4 fruit fly cellular contexts compared by ENCODE assay signal in the genomic region with DNA sequence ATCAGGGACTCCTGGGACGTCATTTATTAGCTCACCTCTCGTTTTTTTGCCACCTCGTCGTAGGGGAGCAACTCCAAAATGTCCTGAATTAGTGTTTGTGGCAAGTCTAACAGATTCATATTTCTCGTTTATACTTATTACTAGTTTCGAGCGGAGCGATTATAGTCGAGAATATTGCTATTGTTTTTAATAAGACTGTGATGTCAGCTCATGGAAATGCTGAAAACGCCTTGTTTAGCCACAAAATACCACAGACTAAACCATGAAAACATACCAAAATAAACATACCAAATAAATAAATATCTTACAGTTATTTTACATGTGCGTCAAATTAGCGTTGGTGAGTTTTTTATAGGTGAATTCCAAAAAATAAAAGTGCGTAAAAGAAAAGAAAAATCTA.
A peak's percentile ranks its signal among the peaks of the same experiment; 100 is the strongest.
TF ChIP-seq lines count a peak whose summit lies in the region.

A gene (minus strand): TSS at position 205 of the 400 bp plus-strand sequence.

- peak; percentile 63 for TF ChIP-seq CTCF in whole organism, embryonic (GFP tag; optimal IDR thresholded peaks at IDR 0.05; lab: Kevin White, UChicago)

TF ChIP-seq in whole organism, adult, 20 proteins besides CTCF, POLR2A, EP300 and RAD21:
- TF ChIP-seq bab1 (GFP tag; optimal IDR thresholded peaks at IDR 0.05; lab: Kevin White, UChicago) (peak; percentile 56), CG1620 (GFP tag; optimal IDR thresholded peaks at IDR 0.05; lab: Kevin White, UChicago) (no peak), CG33017 (tag; optimal IDR thresholded peaks at IDR 0.05; lab: Kevin White, UChicago) (no peak), CG7101 (tag; optimal IDR thresholded peaks at IDR 0.05; lab: Kevin White, UChicago) (peak; percentile 12), CG12768 (GFP tag; optimal IDR thresholded peaks at IDR 0.05; lab: Kevin White, UChicago) (no peak), Mnt (GFP tag; optimal IDR thresholded peaks at IDR 0.05; lab: Kevin White, UChicago) (peak; percentile 10)
TF ChIP-seq in whole organism, adult: peak in this region for 3.

TF ChIP-seq in whole organism, embryonic, 481 proteins besides CTCF, POLR2A, EP300 and RAD21 (continues in another document):
- TF ChIP-seq stwl (tag; optimal IDR thresholded peaks at IDR 0.05; lab: Kevin White, UChicago), result peak; percentile 79
- TF ChIP-seq p53 (GFP tag; optimal IDR thresholded peaks at IDR 0.05; lab: Kevin White, UChicago), result no peak
- TF ChIP-seq sim (GFP tag; IDR thresholded peaks at IDR 0.05; lab: Robert Waterston, UW), result no peak
- TF ChIP-seq CG12659 (GFP tag; optimal IDR thresholded peaks at IDR 0.05; lab: Kevin White, UChicago), result peak; percentile 64
- peak; percentile 43; the same call in 2 of the 4 replicates for TF ChIP-seq Dll (GFP tag; IDR thresholded peaks at IDR 0.05; lab: Robert Waterston, UW; ENCODE audit: partially characterized antibody)
- TF ChIP-seq bab2 (GFP tag; optimal IDR thresholded peaks at IDR 0.05; lab: Kevin White, UChicago), result no peak
- peak; percentile 60 for TF ChIP-seq MBD-R2 (GFP tag; IDR thresholded peaks at IDR 0.05; lab: Robert Waterston, UW)
- TF ChIP-seq CG16815 (GFP tag; optimal IDR thresholded peaks at IDR 0.05; lab: Kevin White, UChicago), result no peak
- peak; percentile 76 for TF ChIP-seq CG9797 (GFP tag; optimal IDR thresholded peaks at IDR 0.05; lab: Kevin White, UChicago)
- TF ChIP-seq row (GFP tag; IDR thresholded peaks at IDR 0.05; lab: Robert Waterston, UW), result peak; percentile 12; the same call in 1 of the 3 replicates
- TF ChIP-seq Hey (tag; optimal IDR thresholded peaks at IDR 0.05; lab: Kevin White, UChicago), result no peak
- TF ChIP-seq CG18476 (GFP tag; optimal IDR thresholded peaks at IDR 0.05; lab: Kevin White, UChicago), result no peak
- TF ChIP-seq shn (GFP tag; optimal IDR thresholded peaks at IDR 0.05; lab: Kevin White, UChicago), result no peak
- TF ChIP-seq CG7556 (GFP tag; optimal IDR thresholded peaks at IDR 0.05; lab: Kevin White, UChicago), result no peak
- no peak for TF ChIP-seq CG17361 (GFP tag; IDR thresholded peaks at IDR 0.05; lab: Robert Waterston, UW)
- TF ChIP-seq CG13287 (GFP tag; IDR thresholded peaks at IDR 0.05; lab: Robert Waterston, UW; ENCODE audit: partially characterized antibody), result peak; percentile 54; the same call in 1 of the 2 replicates
- TF ChIP-seq Oli (tag; optimal IDR thresholded peaks at IDR 0.05; lab: Kevin White, UChicago), result no peak
- TF ChIP-seq CG15696 (tag; optimal IDR thresholded peaks at IDR 0.05; lab: Kevin White, UChicago), result no peak
- TF ChIP-seq Ravus (GFP tag; IDR thresholded peaks at IDR 0.05; lab: Robert Waterston, UW), result no peak
- no peak for TF ChIP-seq Hr51 (GFP tag; optimal IDR thresholded peaks at IDR 0.05; lab: Kevin White, UChicago)
- peak; percentile 37 for TF ChIP-seq CG17829 (tag; optimal IDR thresholded peaks at IDR 0.05; lab: Kevin White, UChicago)
- no peak for TF ChIP-seq CG11456 (GFP tag; IDR thresholded peaks at IDR 0.05; lab: Robert Waterston, UW)
- no peak for TF ChIP-seq croc (GFP tag; conservative IDR thresholded peaks at IDR 0.05; lab: Robert Waterston, UW)
- TF ChIP-seq CG13296 (GFP tag; optimal IDR thresholded peaks at IDR 0.05; lab: Kevin White, UChicago), result no peak
- no peak for TF ChIP-seq Spps (tag; optimal IDR thresholded peaks at IDR 0.05; lab: Kevin White, UChicago)
- TF ChIP-seq ewg (GFP tag; optimal IDR thresholded peaks at IDR 0.05; lab: Kevin White, UChicago), result no peak
- no peak for TF ChIP-seq CG10147 (GFP tag; optimal IDR thresholded peaks at IDR 0.05; lab: Kevin White, UChicago)

TF ChIP-seq in whole organism, prepupa, 60 proteins besides CTCF, POLR2A, EP300 and RAD21:
- TF ChIP-seq CG15336 (GFP tag; IDR thresholded peaks at IDR 0.05; lab: Robert Waterston, UW) (0 out of 2 replicates have a peak, but pooled peaks have one; percentile 27), fkh (GFP tag; optimal IDR thresholded peaks at IDR 0.05; lab: Kevin White, UChicago) (no peak), CG6854 (GFP tag; optimal IDR thresholded peaks at IDR 0.05; lab: Kevin White, UChicago) (no peak)

TF ChIP-seq in whole organism, wandering third instar larva, 38 proteins besides CTCF, POLR2A, EP300 and RAD21:
- no peak for TF ChIP-seq Rel (GFP tag; optimal IDR thresholded peaks at IDR 0.05; lab: Kevin White, UChicago)
- TF ChIP-seq Rel (tag; optimal IDR thresholded peaks at IDR 0.05; lab: Kevin White, UChicago), result peak; percentile 40
- TF ChIP-seq Myc (optimal IDR thresholded peaks at IDR 0.05; lab: Kevin White, UChicago), result peak; percentile 48
- TF ChIP-seq usp (GFP tag; optimal IDR thresholded peaks at IDR 0.05; lab: Kevin White, UChicago), result no peak
- no peak for TF ChIP-seq dmrt93B (GFP tag; optimal IDR thresholded peaks at IDR 0.05; lab: Kevin White, UChicago)
